Fruit fly (Drosophila melanogaster) whole organism, embryonic: ENCODE measurements around the gene CstF50.

Experiments
- Antp ChIP-seq: fragments of 200-800 bp; sonication (Bioruptor generic); optimal IDR thresholded peaks from 3 replicates; lab custom pipeline; 2016; ENCODE audit warnings: missing biosample characterization, missing genetic modification characterization
- CG12942 ChIP-seq: fragments of 200-800 bp; sonication (Bioruptor generic); optimal IDR thresholded peaks from 3 replicates; lab custom pipeline; 2016; ENCODE audit warnings: missing biosample characterization, missing genetic modification characterization
- CG13296 ChIP-seq: fragments of 200-800 bp; sonication (Bioruptor generic); optimal IDR thresholded peaks from 3 replicates; lab custom pipeline; 2018; ENCODE audit warnings: missing biosample characterization, mild to moderate bottlenecking, missing genetic modification characterization
- CG15696 ChIP-seq: fragments of 200-800 bp; sonication (Bioruptor generic); optimal IDR thresholded peaks from 2 replicates; lab custom pipeline; 2019; ENCODE audit warnings: missing biosample characterization, mild to moderate bottlenecking, missing genetic modification characterization, moderate library complexity
- CG31388 ChIP-seq: fragments of 200-800 bp; sonication (Bioruptor generic); optimal IDR thresholded peaks from 2 replicates; lab custom pipeline; 2016; ENCODE audit warnings: missing biosample characterization, missing genetic modification characterization
- CG32532 ChIP-seq: fragments of 200-800 bp; sonication (Bioruptor generic); IDR thresholded peaks from 2 replicates; pipeline ENCODE4 v1.3.6; 2022; ENCODE audit warnings: missing biosample characterization, missing genetic modification characterization
- CG3281 ChIP-seq: fragments of 200-800 bp; sonication (Bioruptor generic); optimal IDR thresholded peaks from 3 replicates; lab custom pipeline; 2017; ENCODE audit warnings: missing biosample characterization, mild to moderate bottlenecking, missing genetic modification characterization
- CG3726 ChIP-seq: fragments of 200-800 bp; sonication (Bioruptor generic); IDR thresholded peaks from 3 replicates; pipeline ENCODE4, ENCODE4 v1.3.6; 2022; ENCODE audit warnings: missing biosample characterization, missing genetic modification characterization
- CG5245 ChIP-seq: fragments of 200-800 bp; sonication (Bioruptor generic); optimal IDR thresholded peaks from 3 replicates; lab custom pipeline; 2016; ENCODE audit warnings: missing biosample characterization, missing genetic modification characterization
- CG6254 ChIP-seq: fragments of 200-800 bp; sonication (Bioruptor generic); optimal IDR thresholded peaks from 3 replicates; lab custom pipeline; 2017; ENCODE audit warnings: mild to moderate bottlenecking, missing biosample characterization, missing genetic modification reagents, missing genetic modification characterization
- CG6272 ChIP-seq: fragments of 200-800 bp; sonication (Bioruptor generic); IDR thresholded peaks from 2 replicates; pipeline ENCODE4 v1.3.6; 2022; ENCODE audit warnings: missing biosample characterization, missing genetic modification characterization
- CG8478 ChIP-seq: fragments of >200 bp; optimal IDR thresholded peaks from 2 replicates; lab custom pipeline; 2018
- CG8765 ChIP-seq: fragments of 200-800 bp; sonication (Bioruptor generic); IDR thresholded peaks from 2 replicates; pipeline ENCODE4 v1.3.6; 2022; ENCODE audit warnings: missing biosample characterization, missing genetic modification characterization
- CG9215 ChIP-seq: fragments of 200-800 bp; sonication (Bioruptor generic); IDR thresholded peaks from 2 replicates; pipeline ENCODE4 v1.3.6; 2022; ENCODE audit warnings: missing biosample characterization, missing genetic modification characterization
- CkIIα-i1 ChIP-seq: fragments of 200-800 bp; sonication (Bioruptor generic); IDR thresholded peaks from 2 replicates; pipeline ENCODE4 v1.3.6; 2022; ENCODE audit warnings: missing biosample characterization, missing genetic modification characterization
- Dek ChIP-seq: fragments of 200-800 bp; sonication (Bioruptor generic); optimal IDR thresholded peaks from 3 replicates; lab custom pipeline; 2019; ENCODE audit warnings: missing biosample characterization, mild to moderate bottlenecking, missing genetic modification characterization, moderate library complexity
- Dip3 ChIP-seq: fragments of 200-800 bp; sonication (Bioruptor generic); optimal IDR thresholded peaks from 3 replicates; lab custom pipeline; 2016; ENCODE audit warnings: missing biosample characterization, missing genetic modification characterization
- HLHmδ ChIP-seq: fragments of 200-800 bp; sonication (Bioruptor generic); optimal IDR thresholded peaks from 2 replicates; lab custom pipeline; 2018; ENCODE audit warnings: missing biosample characterization, mild to moderate bottlenecking, missing genetic modification characterization, moderate library complexity
- Hand ChIP-seq: fragments of 200-800 bp; sonication (Bioruptor generic); optimal IDR thresholded peaks from 2 replicates; lab custom pipeline; 2017; ENCODE audit warnings: mild to moderate bottlenecking, missing biosample characterization, missing genetic modification reagents, missing genetic modification characterization
- Hey ChIP-seq: fragments of 200-800 bp; sonication (Bioruptor generic); optimal IDR thresholded peaks from 3 replicates; lab custom pipeline; 2018; ENCODE audit warnings: missing biosample characterization, mild to moderate bottlenecking, missing genetic modification characterization
- HmgD ChIP-seq: fragments of 200-800 bp; sonication (Bioruptor generic); optimal IDR thresholded peaks from 3 replicates; lab custom pipeline; 2016; ENCODE audit warnings: missing biosample characterization, missing genetic modification characterization
- HmgZ ChIP-seq: fragments of 200-800 bp; sonication (Bioruptor generic); optimal IDR thresholded peaks from 2 replicates; lab custom pipeline; 2018; ENCODE audit warnings: missing biosample characterization, mild to moderate bottlenecking, missing genetic modification characterization
- Hr78 ChIP-seq, 2 experiments: fragments of 200-800 bp in 1 of 2; fragments of >200 bp in 1 of 2; sonication (Bioruptor generic) in 1 of 2; optimal IDR thresholded peaks; 2 replicates each; lab custom pipeline; 2017 to 2019; ENCODE audit warnings: missing biosample characterization in 2 of 2, missing genetic modification characterization in 2 of 2, mild to moderate bottlenecking in 1 of 2, moderate library complexity in 1 of 2
- Lpt ChIP-seq: fragments of >200 bp; optimal IDR thresholded peaks from 2 replicates; lab custom pipeline; 2018; ENCODE audit warnings: missing biosample characterization, missing genetic modification characterization
- Mad ChIP-seq: fragments of 200-800 bp; sonication (Bioruptor generic); optimal IDR thresholded peaks from 2 replicates; lab custom pipeline; 2016; ENCODE audit warnings: missing biosample characterization, missing genetic modification characterization
- Myb ChIP-seq: fragments of 200-800 bp; sonication (Bioruptor generic); optimal IDR thresholded peaks from 2 replicates; lab custom pipeline; 2016; ENCODE audit warnings: missing biosample characterization, missing genetic modification characterization
- Optix ChIP-seq: fragments of 200-800 bp; sonication (Bioruptor generic); IDR thresholded peaks from 3 replicates; pipeline ENCODE4 v1.3.6; 2022; ENCODE audit warnings: missing biosample characterization, missing genetic modification characterization
- TFAM ChIP-seq: fragments of 200-800 bp; sonication (Bioruptor generic); optimal IDR thresholded peaks from 2 replicates; lab custom pipeline; 2017; ENCODE audit warnings: missing biosample characterization, missing genetic modification characterization, inconsistent platforms
- bab2 ChIP-seq: fragments of 200-800 bp; sonication (Bioruptor generic); optimal IDR thresholded peaks from 2 replicates; lab custom pipeline; 2016; ENCODE audit warnings: missing biosample characterization, missing genetic modification characterization
- chm ChIP-seq: fragments of 200-800 bp; sonication (Bioruptor generic); IDR thresholded peaks from 2 replicates; pipeline ENCODE4 v1.3.6; 2022; ENCODE audit warnings: missing biosample characterization, missing genetic modification characterization
- dan ChIP-seq: fragments of 200-800 bp; sonication (Bioruptor generic); IDR thresholded peaks from 2 replicates; pipeline ENCODE4 v1.3.6; 2022; ENCODE audit warnings: missing biosample characterization, missing genetic modification characterization
- esg ChIP-seq: fragments of 200-800 bp; sonication (Bioruptor generic); conservative IDR thresholded peaks from 2 replicates; pipeline ENCODE4 v1.3.6; 2022; ENCODE audit warnings: missing biosample characterization, missing genetic modification characterization
- fd3F ChIP-seq: fragments of 200-800 bp; sonication (Bioruptor generic); optimal IDR thresholded peaks from 2 replicates; lab custom pipeline; 2018; ENCODE audit warnings: missing biosample characterization, mild to moderate bottlenecking, missing genetic modification characterization, moderate library complexity
- gcm ChIP-seq: fragments of 200-800 bp; sonication (Bioruptor generic); optimal IDR thresholded peaks from 2 replicates; lab custom pipeline; 2019; ENCODE audit warnings: missing biosample characterization, mild to moderate bottlenecking, missing genetic modification characterization, moderate library complexity
- gem ChIP-seq: fragments of 200-800 bp; sonication (Bioruptor generic); optimal IDR thresholded peaks from 2 replicates; lab custom pipeline; 2019; ENCODE audit warnings: missing biosample characterization, mild to moderate bottlenecking, missing genetic modification characterization, moderate library complexity
- gro ChIP-seq: fragments of 200-800 bp; sonication (Bioruptor generic); optimal IDR thresholded peaks from 2 replicates; lab custom pipeline; 2016; ENCODE audit warnings: missing biosample characterization, missing genetic modification characterization
- insv ChIP-seq, 2 experiments: fragments of 200-800 bp; sonication (Bioruptor generic); optimal IDR thresholded peaks; 3 replicates each; lab custom pipeline; 2016 to 2018; ENCODE audit warnings: missing biosample characterization in 2 of 2, missing genetic modification characterization in 2 of 2
- lov ChIP-seq, 2 experiments: fragments of 200-800 bp in 1 of 2; fragments of >200 bp in 1 of 2; sonication (Bioruptor generic) in 1 of 2; IDR thresholded peaks in 1 of 2; optimal IDR thresholded peaks in 1 of 2; 2 replicates in 1 of 2; 3 replicates in 1 of 2; pipeline versions ENCODE4 v1.3.6 to Lab custom; 2017 to 2022; ENCODE audit warnings: missing biosample characterization in 1 of 2, missing genetic modification characterization in 1 of 2
- luna ChIP-seq: fragments of 200-800 bp; sonication (Bioruptor generic); optimal IDR thresholded peaks from 2 replicates; lab custom pipeline; 2016; ENCODE audit warnings: missing biosample characterization, missing genetic modification characterization
- mirr ChIP-seq: fragments of 200-800 bp; sonication (Bioruptor generic); optimal IDR thresholded peaks from 3 replicates; lab custom pipeline; 2018; ENCODE audit warnings: missing biosample characterization, mild to moderate bottlenecking, missing genetic modification characterization
- onecut ChIP-seq: fragments of 200-800 bp; sonication (Bioruptor generic); IDR thresholded peaks from 2 replicates; pipeline ENCODE4 v1.3.6; 2022; ENCODE audit warnings: missing biosample characterization, missing genetic modification characterization
- org-1 ChIP-seq: fragments of 200-800 bp; sonication (Bioruptor generic); optimal IDR thresholded peaks from 2 replicates; lab custom pipeline; 2017; ENCODE audit warnings: missing biosample characterization, missing genetic modification characterization
- pan ChIP-seq, 4 experiments: fragments of >200 bp in 3 of 4; fragments of 200-800 bp in 1 of 4; sonication (Bioruptor generic) in 1 of 4; optimal IDR thresholded peaks in 3 of 4; IDR thresholded peaks in 1 of 4; 2 replicates each; pipeline versions ENCODE4 v1.3.6 to Lab custom; 2017 to 2022; ENCODE audit warnings: missing biosample characterization in 2 of 4, missing genetic modification characterization in 2 of 4, mixed read lengths in 1 of 4
- peb ChIP-seq: fragments of 200-800 bp; sonication (Bioruptor generic); IDR thresholded peaks from 2 replicates; pipeline ENCODE4 v1.3.6; 2022; ENCODE audit warnings: missing biosample characterization, missing genetic modification characterization
- sc ChIP-seq, 3 experiments: fragments of >200 bp in 2 of 3; fragments of 200-800 bp in 1 of 3; sonication (Bioruptor generic) in 1 of 3; optimal IDR thresholded peaks; 2 replicates in 2 of 3; 3 replicates in 1 of 3; lab custom pipeline; 2017; ENCODE audit warnings: mild to moderate bottlenecking in 1 of 3, missing biosample characterization in 1 of 3, missing genetic modification characterization in 1 of 3, missing genetic modification reagents in 1 of 3
- ssp ChIP-seq: fragments of 200-800 bp; sonication (Bioruptor generic); IDR thresholded peaks from 2 replicates; pipeline ENCODE4 v1.3.6; 2022; ENCODE audit warnings: missing biosample characterization, missing genetic modification characterization
- tap ChIP-seq: fragments of 200-800 bp; optimal IDR thresholded peaks from 3 replicates; lab custom pipeline; 2019; ENCODE audit warnings: missing biosample characterization, mild to moderate bottlenecking, missing genetic modification characterization, moderate library complexity
- tll ChIP-seq, 2 experiments: fragments of 200-800 bp in 1 of 2; fragments of >200 bp in 1 of 2; sonication (Bioruptor generic) in 1 of 2; optimal IDR thresholded peaks; 2 replicates each; lab custom pipeline; 2017 to 2019; ENCODE audit warnings: missing biosample characterization in 2 of 2, missing genetic modification characterization in 2 of 2, mild to moderate bottlenecking in 1 of 2, moderate library complexity in 1 of 2
- usp ChIP-seq: fragments of >200 bp; optimal IDR thresholded peaks from 2 replicates; lab custom pipeline; 2017; ENCODE audit warnings: missing biosample characterization, missing genetic modification characterization
- z ChIP-seq: fragments of 200-800 bp; sonication (Bioruptor generic); IDR thresholded peaks from 3 replicates; pipeline ENCODE4 v1.3.6; 2022; ENCODE audit warnings: missing biosample characterization, missing genetic modification characterization

Gene CstF50

DNA sequence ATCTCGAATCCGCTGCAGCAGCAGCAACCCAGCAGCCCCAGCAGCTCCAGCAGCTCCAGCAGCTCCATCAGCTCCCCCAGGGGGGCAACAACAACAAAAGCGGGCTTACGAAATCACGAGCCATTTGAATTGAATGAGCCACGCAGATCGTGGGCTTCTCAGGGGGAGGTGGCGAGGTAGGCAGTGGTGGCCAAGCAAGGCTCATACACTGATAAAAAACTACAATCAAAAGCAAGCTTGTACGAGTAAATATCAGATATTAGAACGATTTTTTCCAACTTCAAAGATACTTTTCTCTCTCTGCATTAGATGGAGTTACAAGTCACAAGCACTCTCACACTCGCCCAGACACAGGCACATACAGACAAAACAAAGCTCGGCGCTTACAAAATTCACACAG is 27.6 kb downstream of the CstF50 start (continued):
- no peak for TF ChIP-seq CG6254 (GFP tag; lab: Kevin White, UChicago)
- peak; percentile 28 for TF ChIP-seq CG13296 (GFP tag; lab: Kevin White, UChicago)
- TF ChIP-seq sc (optimal IDR thresholded peaks at IDR 0.05; lab: Kevin White, UChicago): no peak
- no peak for TF ChIP-seq sc (GFP tag; optimal IDR thresholded peaks at IDR 0.05; lab: Kevin White, UChicago)
- TF ChIP-seq tap (tag; lab: Kevin White, UChicago): peak; percentile 29
- no peak for TF ChIP-seq Dip3 (GFP tag; lab: Kevin White, UChicago)
- no peak for TF ChIP-seq Hey (tag; lab: Kevin White, UChicago)
- TF ChIP-seq HmgZ: no peak
- TF ChIP-seq peb (GFP tag; lab: Robert Waterston, UW): no peak
- no peak for TF ChIP-seq tll (GFP tag; optimal IDR thresholded peaks at IDR 0.05; lab: Kevin White, UChicago)
- no peak for TF ChIP-seq CG5245 (GFP tag; lab: Kevin White, UChicago)
- no peak for TF ChIP-seq esg
- no peak for TF ChIP-seq Dek (tag; lab: Kevin White, UChicago)
- TF ChIP-seq fd3F (GFP tag; lab: Kevin White, UChicago): no peak
- TF ChIP-seq onecut: no peak; the same call in 1 of the 2 replicates
- no peak for TF ChIP-seq CkIIα-i1 (GFP tag; lab: Robert Waterston, UW)
- TF ChIP-seq Optix (GFP tag; lab: Robert Waterston, UW): 0 out of 3 replicates have a peak, but pooled peaks have one; percentile 20
- TF ChIP-seq CG31388 (GFP tag; lab: Kevin White, UChicago): no peak
- TF ChIP-seq Antp: peak; percentile 6
- TF ChIP-seq org-1 (GFP tag; lab: Kevin White, UChicago): no peak
- TF ChIP-seq CG8765: no peak
- TF ChIP-seq gcm (GFP tag; lab: Kevin White, UChicago): no peak
- no peak for TF ChIP-seq Lpt
- no peak for TF ChIP-seq Mad (GFP tag; lab: Kevin White, UChicago)
- TF ChIP-seq bab2 (GFP tag; lab: Kevin White, UChicago): no peak
- TF ChIP-seq pan (optimal IDR thresholded peaks at IDR 0.05; lab: Kevin White, UChicago): no peak
- peak in 1 of 2 experiments; percentile 48 for TF ChIP-seq pan (GFP tag; optimal IDR thresholded peaks at IDR 0.05 in 1 of 2, IDR thresholded peaks at IDR 0.05 in 1 of 2)
- TF ChIP-seq Myb (GFP tag; lab: Kevin White, UChicago): no peak
- TF ChIP-seq gro (GFP tag; lab: Kevin White, UChicago): no peak
- TF ChIP-seq CG6272 (GFP tag; lab: Robert Waterston, UW): 0 out of 2 replicates have a peak, but pooled peaks have one; percentile 14
- no peak for TF ChIP-seq CG8478 (lab: Kevin White, UChicago)
- no peak for TF ChIP-seq Hand (GFP tag; lab: Kevin White, UChicago)
- TF ChIP-seq mirr (GFP tag; lab: Kevin White, UChicago): no peak
- TF ChIP-seq Hr78 (GFP tag; optimal IDR thresholded peaks at IDR 0.05; lab: Kevin White, UChicago): no peak
- no peak for TF ChIP-seq chm
- no peak for TF ChIP-seq CG9215 (GFP tag; lab: Robert Waterston, UW)
- no peak for TF ChIP-seq CG15696 (tag; lab: Kevin White, UChicago)
- TF ChIP-seq luna: no peak
- TF ChIP-seq CG12942 (GFP tag; lab: Kevin White, UChicago): no peak
- no peak for TF ChIP-seq TFAM (GFP tag; lab: Kevin White, UChicago)
- no peak for TF ChIP-seq dan (GFP tag; lab: Robert Waterston, UW)
- no peak for TF ChIP-seq z (GFP tag; lab: Robert Waterston, UW)
- 0 out of 3 replicates have a peak, but pooled peaks have one; percentile 41 for TF ChIP-seq CG3726 (GFP tag; lab: Robert Waterston, UW)
- TF ChIP-seq ssp (GFP tag; lab: Robert Waterston, UW): 0 out of 2 replicates have a peak, but pooled peaks have one; percentile 6
- no peak for TF ChIP-seq CG3281 (GFP tag; lab: Kevin White, UChicago)
- TF ChIP-seq HLHmδ (GFP tag; lab: Kevin White, UChicago): no peak
- no peak for TF ChIP-seq lov (optimal IDR thresholded peaks at IDR 0.05; lab: Kevin White, UChicago)
- TF ChIP-seq lov (GFP tag; IDR thresholded peaks at IDR 0.05; lab: Robert Waterston, UW): no peak
- peak; percentile 50; the same call in 1 of the 2 replicates for TF ChIP-seq CG32532 (GFP tag; lab: Robert Waterston, UW)
- TF ChIP-seq HmgD (GFP tag; lab: Kevin White, UChicago): no peak
- TF ChIP-seq usp (GFP tag; lab: Kevin White, UChicago): no peak
- no peak for TF ChIP-seq insv (GFP tag; optimal IDR thresholded peaks at IDR 0.05; lab: Kevin White, UChicago)
- TF ChIP-seq gem: peak; percentile 39
